Worm (Caenorhabditis elegans) whole organism, L2 larva: ENCODE results near the gene col-168.

Source experiments
- F13H6.1 ChIP-seq: sonication (generic microtip); optimal IDR thresholded peaks from 2 replicates; lab custom pipeline; 2016; ENCODE audit warnings: missing genetic modification characterization, missing compliant biosample characterization
- Y55F3AM.14 ChIP-seq: fragments of 200-800 bp; sonication (Bioruptor generic); optimal IDR thresholded peaks from 2 replicates; lab custom pipeline; 2018; ENCODE audit warnings: mild to moderate bottlenecking, missing genetic modification characterization, missing compliant biosample characterization
- alr-1 ChIP-seq: fragments of 150-350 bp; optimal IDR thresholded peaks from 2 replicates; lab custom pipeline; 2014; ENCODE audit warnings: missing biosample characterization, missing genetic modification characterization
- aly-2 ChIP-seq: fragments of 150-350 bp; optimal IDR thresholded peaks from 2 replicates; lab custom pipeline; 2014; ENCODE audit warnings: missing biosample characterization, missing genetic modification characterization
- ama-1 ChIP-seq: fragments of 150-350 bp; optimal IDR thresholded peaks from 2 replicates; lab custom pipeline; 2018; ENCODE audit warnings: inconsistent platforms
- ceh-16 ChIP-seq: fragments of 150-350 bp; optimal IDR thresholded peaks from 2 replicates; lab custom pipeline; 2014; ENCODE audit warnings: missing biosample characterization, missing genetic modification characterization
- crh-2 ChIP-seq: sonication (generic microtip); optimal IDR thresholded peaks from 2 replicates; lab custom pipeline; 2017; ENCODE audit warnings: missing biosample characterization, missing genetic modification characterization
- dmd-4 ChIP-seq: sonication (generic microtip); optimal IDR thresholded peaks from 2 replicates; lab custom pipeline; 2017; ENCODE audit warnings: missing biosample characterization, missing genetic modification characterization
- egl-27 ChIP-seq: sonication (generic microtip); optimal IDR thresholded peaks from 3 replicates; lab custom pipeline; 2017; ENCODE audit warnings: missing biosample characterization, missing genetic modification reagents, missing genetic modification characterization
- elt-1 ChIP-seq: fragments of 150-350 bp; optimal IDR thresholded peaks from 2 replicates; lab custom pipeline; 2014; ENCODE audit warnings: missing biosample characterization, missing genetic modification characterization
- elt-3 ChIP-seq: sonication (generic microtip); optimal IDR thresholded peaks from 2 replicates; lab custom pipeline; 2017; ENCODE audit warnings: missing biosample characterization, missing genetic modification characterization
- fos-1 ChIP-seq: fragments of 150-350 bp; optimal IDR thresholded peaks from 2 replicates; lab custom pipeline; 2014; ENCODE audit warnings: missing biosample characterization, missing genetic modification characterization
- gmeb-1 ChIP-seq: fragments of 150-350 bp; optimal IDR thresholded peaks from 2 replicates; lab custom pipeline; 2014; ENCODE audit warnings: missing biosample characterization, missing genetic modification characterization
- lin-13 ChIP-seq: fragments of 150-350 bp; optimal IDR thresholded peaks from 2 replicates; lab custom pipeline; 2014; ENCODE audit warnings: missing biosample characterization, missing genetic modification reagents, missing genetic modification characterization
- lin-39 ChIP-seq: fragments of 150-350 bp; optimal IDR thresholded peaks from 2 replicates; lab custom pipeline; 2014; ENCODE audit warnings: missing biosample characterization, missing genetic modification reagents, missing genetic modification characterization
- lsy-2 ChIP-seq, 2 experiments: fragments of 150-350 bp in 1 of 2; sonication (generic microtip) in 1 of 2; optimal IDR thresholded peaks; 2 replicates each; lab custom pipeline; 2014 to 2017; ENCODE audit warnings: missing biosample characterization in 2 of 2, missing genetic modification characterization in 2 of 2
- mbf-1 ChIP-seq: sonication (generic microtip); optimal IDR thresholded peaks from 2 replicates; lab custom pipeline; 2017; ENCODE audit warnings: missing biosample characterization, missing genetic modification characterization
- nhr-10 ChIP-seq: sonication (generic microtip); optimal IDR thresholded peaks from 2 replicates; lab custom pipeline; 2017; ENCODE audit warnings: missing biosample characterization, missing genetic modification characterization
- nhr-11 ChIP-seq: fragments of 150-350 bp; optimal IDR thresholded peaks from 2 replicates; lab custom pipeline; 2014; ENCODE audit warnings: missing biosample characterization, missing genetic modification characterization
- nhr-129 ChIP-seq: fragments of 150-350 bp; optimal IDR thresholded peaks from 2 replicates; lab custom pipeline; 2014; ENCODE audit warnings: missing biosample characterization, missing genetic modification characterization
- nhr-21 ChIP-seq: fragments of 150-350 bp; optimal IDR thresholded peaks from 2 replicates; lab custom pipeline; 2014; ENCODE audit warnings: missing biosample characterization, missing genetic modification characterization
- nhr-23 ChIP-seq: fragments of 150-350 bp; optimal IDR thresholded peaks from 2 replicates; lab custom pipeline; 2014; ENCODE audit warnings: missing biosample characterization, missing genetic modification reagents, missing genetic modification characterization
- nhr-237 ChIP-seq: fragments of 150-350 bp; optimal IDR thresholded peaks from 2 replicates; lab custom pipeline; 2014; ENCODE audit warnings: missing biosample characterization, missing genetic modification characterization
- nhr-25 ChIP-seq: fragments of 150-350 bp; sonication (generic microtip); optimal IDR thresholded peaks from 3 replicates; lab custom pipeline; 2014; ENCODE audit warnings: missing biosample characterization, missing genetic modification characterization
- nhr-6 ChIP-seq: fragments of 150-350 bp; optimal IDR thresholded peaks from 2 replicates; lab custom pipeline; 2014; ENCODE audit warnings: missing biosample characterization, missing genetic modification characterization
- nhr-77 ChIP-seq: fragments of 150-350 bp; optimal IDR thresholded peaks from 2 replicates; lab custom pipeline; 2014; ENCODE audit warnings: missing biosample characterization, missing genetic modification characterization
- peb-1 ChIP-seq: fragments of 150-350 bp; optimal IDR thresholded peaks from 2 replicates; lab custom pipeline; 2014; ENCODE audit warnings: missing biosample characterization, missing genetic modification characterization
- sem-4 ChIP-seq: fragments of 150-350 bp; optimal IDR thresholded peaks from 2 replicates; lab custom pipeline; 2014; ENCODE audit warnings: missing biosample characterization, missing genetic modification reagents, missing genetic modification characterization
- skn-1 ChIP-seq: sonication (generic microtip); optimal IDR thresholded peaks from 2 replicates; lab custom pipeline; 2017; ENCODE audit warnings: missing biosample characterization, missing genetic modification characterization
- sma-3 ChIP-seq: sonication (generic microtip); optimal IDR thresholded peaks from 2 replicates; lab custom pipeline; 2016; ENCODE audit warnings: missing genetic modification reagents, missing genetic modification characterization, missing compliant biosample characterization
- sma-9 ChIP-seq, 2 experiments: fragments of 150-350 bp in 1 of 2; sonication (generic microtip) in 1 of 2; optimal IDR thresholded peaks; 2 replicates each; lab custom pipeline; 2014 to 2016; ENCODE audit warnings: missing genetic modification characterization in 2 of 2, mild to moderate bottlenecking in 1 of 2, missing biosample characterization in 1 of 2, missing compliant biosample characterization in 1 of 2, missing genetic modification reagents in 1 of 2, moderate library complexity in 1 of 2
- snpc-4 ChIP-seq: fragments of 150-350 bp; optimal IDR thresholded peaks from 2 replicates; lab custom pipeline; 2014; ENCODE audit warnings: missing biosample characterization, missing genetic modification characterization
- unc-39 ChIP-seq: fragments of 150-350 bp; optimal IDR thresholded peaks from 2 replicates; lab custom pipeline; 2014; ENCODE audit warnings: missing biosample characterization, missing genetic modification characterization
- unc-55 ChIP-seq: fragments of 150-350 bp; sonication (generic microtip); optimal IDR thresholded peaks from 3 replicates; lab custom pipeline; 2014; ENCODE audit warnings: missing biosample characterization, missing genetic modification reagents, missing genetic modification characterization
- unc-62 ChIP-seq: fragments of 150-350 bp; optimal IDR thresholded peaks from 2 replicates; lab custom pipeline; 2014; ENCODE audit warnings: missing biosample characterization, missing genetic modification reagents, missing genetic modification characterization
- zag-1 ChIP-seq: fragments of 150-350 bp; optimal IDR thresholded peaks from 2 replicates; lab custom pipeline; 2014; ENCODE audit warnings: missing biosample characterization, missing genetic modification characterization
- ztf-1 ChIP-seq: fragments of 200-800 bp; sonication (Bioruptor generic); conservative IDR thresholded peaks from 2 replicates; pipeline ENCODE4 v1.3.6; 2022; ENCODE audit warnings: missing genetic modification characterization, missing compliant biosample characterization
- ztf-4 ChIP-seq: fragments of 150-350 bp; optimal IDR thresholded peaks from 2 replicates; lab custom pipeline; 2014; ENCODE audit warnings: missing biosample characterization, missing genetic modification characterization

The col-168 gene

ce11 chrX:6326088-6326487 is at the start of gene col-168:
col-168 (plus strand) TSS chrX:6326388.
- TF ChIP-seq egl-27 (no peak), elt-1 (no peak), sem-4 (tag; lab: Kevin White, UChicago) (no peak), elt-3 (tag; lab: Kevin White, UChicago) (no peak), lin-13 (no peak), unc-62 (GFP tag; lab: Kevin White, UChicago) (no peak), peb-1 (tag; lab: Kevin White, UChicago) (no peak), F13H6.1 (tag; lab: Kevin White, UChicago) (no peak), ztf-1 (GFP tag; lab: Robert Waterston, UW) (no peak), ceh-16 (no peak), zag-1 (tag; lab: Kevin White, UChicago) (no peak), sma-9 (GFP tag; optimal IDR thresholded peaks at IDR 0.05; lab: Kevin White, UChicago) (no peak), sma-9 (tag; optimal IDR thresholded peaks at IDR 0.05; lab: Kevin White, UChicago) (no peak), ama-1 (lab: Kevin White, UChicago) (no peak), nhr-77 (tag; lab: Kevin White, UChicago) (no peak), nhr-129 (no peak), alr-1 (tag; lab: Kevin White, UChicago) (no peak), unc-55 (GFP tag; lab: Kevin White, UChicago) (no peak), nhr-11 (tag; lab: Kevin White, UChicago) (no peak), nhr-25 (no peak), fos-1 (tag; lab: Kevin White, UChicago) (no peak)

- TF ChIP-seq snpc-4 (tag; lab: Kevin White, UChicago) (no peak), nhr-6 (no peak), nhr-23 (tag; lab: Kevin White, UChicago) (no peak), unc-55 (GFP tag; lab: Kevin White, UChicago) (no peak), nhr-237 (no peak), unc-39 (no peak), lin-39 (tag; lab: Kevin White, UChicago) (no peak), Y55F3AM.14 (no peak), sma-9 (GFP tag; optimal IDR thresholded peaks at IDR 0.05; lab: Kevin White, UChicago) (no peak), sma-9 (tag; optimal IDR thresholded peaks at IDR 0.05; lab: Kevin White, UChicago) (no peak), nhr-77 (tag; lab: Kevin White, UChicago) (no peak), lsy-2 (tag; optimal IDR thresholded peaks at IDR 0.05; lab: Kevin White, UChicago) (no peak)
Measured at ce11 chrX:6276701-6277100, 49.5 kb upstream of the col-168 start.

ce11 chrX:6277252-6277651 is 48.9 kb upstream of the col-168 start:
- TF ChIP-seq unc-39: no peak
- TF ChIP-seq crh-2 (tag; lab: Kevin White, UChicago): peak; percentile 31
- TF ChIP-seq fos-1 (tag; lab: Kevin White, UChicago): no peak
- no peak for TF ChIP-seq ama-1 (lab: Kevin White, UChicago)
- TF ChIP-seq lsy-2 (tag; optimal IDR thresholded peaks at IDR 0.05; lab: Kevin White, UChicago): no peak
- TF ChIP-seq sma-9 (GFP tag; optimal IDR thresholded peaks at IDR 0.05; lab: Kevin White, UChicago): peak; percentile 62
- no peak for TF ChIP-seq sma-9 (tag; optimal IDR thresholded peaks at IDR 0.05; lab: Kevin White, UChicago)
- TF ChIP-seq egl-27: no peak
- no peak for TF ChIP-seq nhr-129
- TF ChIP-seq peb-1 (tag; lab: Kevin White, UChicago): no peak
- no peak for TF ChIP-seq F13H6.1 (tag; lab: Kevin White, UChicago)
- TF ChIP-seq skn-1 (tag; lab: Kevin White, UChicago): no peak
- peak; percentile 70 for TF ChIP-seq nhr-25
- TF ChIP-seq nhr-11 (tag; lab: Kevin White, UChicago): no peak
- TF ChIP-seq nhr-6: no peak
- no peak for TF ChIP-seq gmeb-1 (tag; lab: Kevin White, UChicago)
- TF ChIP-seq nhr-21 (tag; lab: Kevin White, UChicago): no peak
- TF ChIP-seq ztf-4 (tag; lab: Kevin White, UChicago): no peak
- TF ChIP-seq ceh-16: peak; percentile 83
- TF ChIP-seq zag-1 (tag; lab: Kevin White, UChicago): no peak
- TF ChIP-seq lin-39 (tag; lab: Kevin White, UChicago): no peak
- peak; percentile 24 for TF ChIP-seq elt-1
- no peak for TF ChIP-seq mbf-1 (tag; lab: Kevin White, UChicago)
- no peak for TF ChIP-seq aly-2
- no peak for TF ChIP-seq ztf-1 (GFP tag; lab: Robert Waterston, UW)
- TF ChIP-seq nhr-10 (tag; lab: Kevin White, UChicago): no peak
- TF ChIP-seq nhr-237: no peak
- TF ChIP-seq unc-62 (GFP tag; lab: Kevin White, UChicago): no peak
- TF ChIP-seq unc-55 (GFP tag; lab: Kevin White, UChicago): no peak
- no peak for TF ChIP-seq dmd-4
- TF ChIP-seq snpc-4 (tag; lab: Kevin White, UChicago): no peak
- TF ChIP-seq sma-3: peak; percentile 1
